Worm (Caenorhabditis elegans): ENCODE results near the gene spp-19.
A peak's percentile ranks its signal among the peaks of the same experiment; 100 is the strongest.
"Not testable (repeated sequence)": the region's sequence is repeated elsewhere in the genome, so short reads cannot be mapped to it uniquely, and the experiment has no call there.

Gene spp-19

DNA sequence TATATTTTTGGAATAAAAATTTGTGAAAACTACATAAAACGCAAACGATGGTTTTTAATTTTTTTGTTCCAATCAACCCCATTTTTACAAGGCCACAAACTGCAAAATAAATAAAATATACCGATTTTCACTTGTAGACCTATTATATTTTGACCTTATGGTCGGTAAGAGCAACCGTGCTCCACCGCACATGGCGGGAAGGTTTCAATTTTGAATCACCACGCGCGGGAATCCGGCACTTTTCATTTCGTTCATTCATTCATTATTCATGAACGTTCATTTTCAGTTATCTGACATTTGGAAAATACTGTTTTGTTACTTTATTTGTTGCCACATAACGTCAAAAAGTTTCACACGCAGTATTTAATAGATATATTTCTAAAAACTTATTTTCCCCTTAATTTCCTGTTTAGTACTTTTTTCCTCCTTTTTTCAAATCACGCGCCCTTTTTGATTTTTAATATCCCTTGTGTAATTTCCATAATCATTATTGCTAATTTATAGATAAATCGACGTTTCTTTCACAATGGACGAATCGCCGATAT is 32.3 kb upstream of the spp-19 start, which contains the start of gene hcp-1:
TSS of gene hcp-1 (plus strand) at position 495 of the 545 bp plus-strand sequence.
- peak; percentile 84 for TF ChIP-seq gmeb-1 (tag; optimal IDR thresholded peaks at IDR 0.05)
- no peak for TF ChIP-seq elt-1 (tag; optimal IDR thresholded peaks at IDR 0.05)
- peak; percentile 10 for TF ChIP-seq fos-1 (tag; optimal IDR thresholded peaks at IDR 0.05)
- no peak for TF ChIP-seq F13H6.1 (tag; optimal IDR thresholded peaks at IDR 0.05)
- peak; percentile 46 for TF ChIP-seq unc-55 (GFP tag; optimal IDR thresholded peaks at IDR 0.05)

DNA sequence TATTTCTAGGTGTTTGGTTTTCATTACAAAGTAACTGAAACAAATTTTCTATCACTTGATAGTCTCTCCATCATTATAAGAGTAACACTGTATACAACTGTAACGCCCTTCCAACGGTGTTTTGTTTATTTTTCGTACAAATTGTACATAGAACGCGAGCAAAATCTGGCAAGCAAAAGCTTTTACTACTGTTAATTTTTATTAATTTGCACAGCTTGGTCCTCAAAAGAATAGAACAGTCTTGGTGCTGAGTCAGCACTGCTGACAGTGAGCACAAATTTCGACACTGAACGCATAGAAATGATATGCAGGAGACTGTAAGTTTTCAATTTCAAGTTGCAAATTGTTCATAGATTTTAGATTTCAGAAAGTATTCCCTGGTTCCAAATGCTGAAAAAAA is 28.8 kb upstream of the spp-19 start, which contains the start of gene ZK1055.2:
TSS of gene ZK1055.2 (plus strand) at position 301 of the 400 bp plus-strand sequence.
- TF ChIP-seq F13H6.1 (tag; optimal IDR thresholded peaks at IDR 0.05) (no peak), aly-2 (tag; optimal IDR thresholded peaks at IDR 0.05) (no peak), mdl-1 (tag; optimal IDR thresholded peaks at IDR 0.05) (no peak), dmd-4 (tag; optimal IDR thresholded peaks at IDR 0.05) (no peak), nhr-129 (tag; optimal IDR thresholded peaks at IDR 0.05) (no peak), crh-2 (tag; optimal IDR thresholded peaks at IDR 0.05) (no peak), nhr-21 (tag; optimal IDR thresholded peaks at IDR 0.05) (no peak), lin-39 (tag; optimal IDR thresholded peaks at IDR 0.05) (no peak)

DNA sequence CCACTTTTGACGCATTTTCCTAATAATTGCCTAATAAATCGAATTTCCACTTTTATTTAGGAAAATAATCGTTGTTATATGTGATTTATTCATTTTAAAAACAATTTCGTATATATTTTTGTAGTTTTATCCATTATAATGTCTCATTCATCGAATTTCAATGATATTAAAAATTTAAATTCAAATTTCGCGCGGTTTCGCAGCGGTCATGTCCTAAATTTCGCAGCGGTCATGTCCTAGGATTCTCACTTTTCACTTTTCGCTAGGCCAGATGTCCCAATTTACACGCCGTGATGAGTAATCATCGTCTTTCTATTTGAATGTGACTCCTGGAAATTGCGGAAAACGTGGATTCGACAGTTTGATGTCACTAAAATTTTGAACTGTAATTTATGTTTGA is 20.3 kb upstream of the spp-19 start, which contains the start of gene ZK1055.4:
TSS of gene ZK1055.4 (plus strand) at position 301 of the 400 bp plus-strand sequence.
- TF ChIP-seq elt-3, sem-4, ceh-16 (tag; optimal IDR thresholded peaks at IDR 0.05): not testable (repeated sequence)

- TF ChIP-seq nhr-10 (tag; optimal IDR thresholded peaks at IDR 0.05) (no peak), fos-1 (tag; optimal IDR thresholded peaks at IDR 0.05) (peak; percentile 74)
Observed at ce11 chrV:6579992-6580391, 18.5 kb upstream of the spp-19 start, which contains the start of gene EGAP9.3. Gene EGAP9.3 (minus strand): TSS chrV:6580122.

DNA sequence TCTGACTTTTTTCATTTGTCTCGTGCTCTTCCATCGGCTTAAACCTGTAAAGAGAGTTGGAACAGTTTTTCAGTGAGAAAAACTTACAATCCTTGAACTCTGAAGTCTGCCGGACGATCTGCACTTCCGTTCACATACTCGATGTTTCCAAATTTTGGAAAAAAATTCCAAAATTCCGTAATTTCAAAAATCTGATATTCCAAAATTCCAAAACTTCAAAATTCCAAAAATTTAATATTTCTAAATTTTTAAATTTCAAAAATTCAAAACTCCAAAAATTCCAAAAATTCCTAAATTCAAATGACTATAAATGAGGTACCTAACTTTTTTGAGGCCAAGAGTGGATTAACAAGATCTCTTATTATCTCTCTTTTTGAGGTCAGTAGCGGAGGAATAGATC is 15.1 kb upstream of the spp-19 start, which contains the start of gene EGAP9.4:
TSS of gene EGAP9.4 (plus strand) at position 301 of the 400 bp plus-strand sequence.
- TF ChIP-seq ztf-11 (tag; optimal IDR thresholded peaks at IDR 0.05) = no peak
- no peak for TF ChIP-seq ceh-16 (tag; optimal IDR thresholded peaks at IDR 0.05)
- no peak for TF ChIP-seq nhr-10 (tag; optimal IDR thresholded peaks at IDR 0.05)
- TF ChIP-seq elt-1 (tag; optimal IDR thresholded peaks at IDR 0.05) = no peak
- no peak for TF ChIP-seq lin-39 (tag; optimal IDR thresholded peaks at IDR 0.05)
- no peak for TF ChIP-seq ztf-1 (GFP tag; conservative IDR thresholded peaks at IDR 0.05)
- TF ChIP-seq unc-55 (GFP tag; optimal IDR thresholded peaks at IDR 0.05) = no peak
- no peak for TF ChIP-seq unc-62 (GFP tag; optimal IDR thresholded peaks at IDR 0.05)
- no peak for TF ChIP-seq blmp-1 (tag; optimal IDR thresholded peaks at IDR 0.05; ENCODE audit: insufficient read depth)
- TF ChIP-seq snpc-4 (tag; optimal IDR thresholded peaks at IDR 0.05) = no peak
- no peak for TF ChIP-seq nhr-21 (tag; optimal IDR thresholded peaks at IDR 0.05)
- no peak for TF ChIP-seq zag-1 (tag; optimal IDR thresholded peaks at IDR 0.05)
- no peak for TF ChIP-seq R02D3.7 (tag; optimal IDR thresholded peaks at IDR 0.05)
- TF ChIP-seq nhr-12 (tag; optimal IDR thresholded peaks at IDR 0.05) = no peak
- TF ChIP-seq crh-2 (tag; optimal IDR thresholded peaks at IDR 0.05) = no peak
- TF ChIP-seq lin-13 (GFP tag; optimal IDR thresholded peaks at IDR 0.05) = no peak
- TF ChIP-seq elt-3 (tag; optimal IDR thresholded peaks at IDR 0.05) = no peak
- TF ChIP-seq egl-27 (tag; optimal IDR thresholded peaks at IDR 0.05) = no peak
- TF ChIP-seq gmeb-1 (tag; optimal IDR thresholded peaks at IDR 0.05) = no peak

DNA sequence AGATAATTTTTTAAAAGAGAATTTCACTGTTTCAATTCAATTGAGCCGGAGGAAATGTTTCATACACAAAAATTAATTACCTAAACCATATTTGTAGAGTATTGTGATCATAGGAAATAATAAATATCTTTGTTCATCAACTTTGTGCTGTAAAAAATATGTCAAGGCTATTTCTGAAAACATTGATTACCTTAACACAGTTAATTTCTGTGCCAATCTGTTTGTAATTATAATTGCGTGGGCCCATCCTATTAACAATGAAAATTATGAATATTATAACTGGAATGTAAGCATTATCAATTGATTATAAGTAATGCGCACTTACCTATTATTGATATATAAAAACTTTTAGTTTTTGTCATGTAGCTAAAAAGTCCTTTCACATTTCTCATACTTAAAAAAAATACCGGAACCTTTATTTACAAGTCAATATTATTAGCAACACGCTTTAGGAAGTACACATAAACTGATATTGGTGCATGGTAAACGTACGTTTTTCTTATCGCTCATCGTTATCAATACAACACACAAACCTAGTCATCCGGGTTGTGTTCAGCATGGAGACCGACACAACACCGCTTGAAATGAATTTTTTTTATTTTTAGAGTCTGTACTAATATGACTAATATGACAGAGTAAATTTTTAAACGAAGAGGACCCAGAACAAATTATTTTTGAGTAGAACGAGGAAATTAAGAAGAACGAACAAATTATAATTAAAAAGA is 14.1 kb upstream of the spp-19 start, which contains the start of gene fut-2:
TSS of gene fut-2 (minus strand) at position 485 of the 725 bp plus-strand sequence.
- TF ChIP-seq mdl-1 (tag; optimal IDR thresholded peaks at IDR 0.05) = no peak
- TF ChIP-seq fos-1 (tag; optimal IDR thresholded peaks at IDR 0.05) = peak; percentile 98
- TF ChIP-seq sem-4 (tag; optimal IDR thresholded peaks at IDR 0.05) = no peak
- no peak for TF ChIP-seq nhr-23 (tag; optimal IDR thresholded peaks at IDR 0.05)
- no peak for TF ChIP-seq nhr-10 (tag; optimal IDR thresholded peaks at IDR 0.05)
- TF ChIP-seq nhr-237 (tag; optimal IDR thresholded peaks at IDR 0.05) = no peak
- peak; percentile 3 for TF ChIP-seq crh-2 (tag; optimal IDR thresholded peaks at IDR 0.05)

All from whole organism, L2 larva.